Fruit fly (Drosophila melanogaster) whole organism, embryonic: ENCODE results near the gene NPF.
A peak's percentile ranks its signal among the peaks of the same experiment; 100 is the strongest.

Experiments
- Adf1 ChIP-seq: fragments of 200-800 bp; sonication (Bioruptor generic); IDR thresholded peaks from 2 replicates; pipeline ENCODE4 v1.3.6; 2022; ENCODE audit warnings: missing biosample characterization, missing genetic modification characterization
- Asciz ChIP-seq: fragments of 200-800 bp; sonication (Bioruptor generic); optimal IDR thresholded peaks from 2 replicates; lab custom pipeline; 2017; ENCODE audit warnings: missing biosample characterization, mild to moderate bottlenecking, missing genetic modification characterization, missing genetic modification reagents
- Atf6 ChIP-seq: fragments of 200-800 bp; sonication (Bioruptor generic); IDR thresholded peaks from 2 replicates; pipeline ENCODE4 v1.3.6; 2022; ENCODE audit warnings: missing biosample characterization, missing genetic modification characterization
- BtbVII ChIP-seq: fragments of 200-800 bp; sonication (Bioruptor generic); optimal IDR thresholded peaks from 3 replicates; lab custom pipeline; 2017; ENCODE audit warnings: missing biosample characterization, mild to moderate bottlenecking, missing genetic modification characterization
- CG11085 ChIP-seq: fragments of 200-800 bp; sonication (Bioruptor generic); IDR thresholded peaks from 2 replicates; pipeline ENCODE4 v1.3.6; 2022; ENCODE audit warnings: missing biosample characterization, missing genetic modification characterization
- CG11093 ChIP-seq: fragments of 200-800 bp; sonication (Bioruptor generic); IDR thresholded peaks from 3 replicates; pipeline ENCODE4 v1.3.6; 2022; ENCODE audit warnings: missing biosample characterization, missing genetic modification characterization
- CG1529 ChIP-seq: fragments of 200-800 bp; sonication (Bioruptor generic); optimal IDR thresholded peaks from 3 replicates; lab custom pipeline; 2018; ENCODE audit warnings: missing biosample characterization, missing genetic modification characterization
- CG1832 ChIP-seq: fragments of 200-800 bp; sonication (Bioruptor generic); optimal IDR thresholded peaks from 2 replicates; lab custom pipeline; 2017; ENCODE audit warnings: missing biosample characterization, mild to moderate bottlenecking, missing genetic modification characterization, inconsistent platforms
- CG18619 ChIP-seq: fragments of 200-800 bp; sonication (Bioruptor generic); optimal IDR thresholded peaks from 3 replicates; lab custom pipeline; 2017; ENCODE audit warnings: missing biosample characterization, mild to moderate bottlenecking, missing genetic modification characterization
- CG30403 ChIP-seq: fragments of 200-800 bp; sonication (Bioruptor generic); optimal IDR thresholded peaks from 3 replicates; lab custom pipeline; 2016; ENCODE audit warnings: missing biosample characterization, missing genetic modification characterization
- CG32532 ChIP-seq: fragments of 200-800 bp; sonication (Bioruptor generic); IDR thresholded peaks from 2 replicates; pipeline ENCODE4 v1.3.6; 2022; ENCODE audit warnings: missing biosample characterization, missing genetic modification characterization
- CG3847 ChIP-seq: fragments of 200-800 bp; sonication (Bioruptor generic); IDR thresholded peaks from 2 replicates; pipeline ENCODE4 v1.3.6; 2022; ENCODE audit warnings: missing biosample characterization, missing genetic modification characterization
- CG6683 ChIP-seq: fragments of 200-800 bp; sonication (Bioruptor generic); optimal IDR thresholded peaks from 2 replicates; lab custom pipeline; 2017; ENCODE audit warnings: missing biosample characterization, mild to moderate bottlenecking, missing genetic modification characterization, missing genetic modification reagents
- CG7928 ChIP-seq: fragments of 200-800 bp; sonication (Bioruptor generic); optimal IDR thresholded peaks from 2 replicates; lab custom pipeline; 2017; ENCODE audit warnings: missing biosample characterization, mild to moderate bottlenecking, missing genetic modification characterization
- CG8281 ChIP-seq: fragments of 200-800 bp; sonication (Bioruptor generic); optimal IDR thresholded peaks from 2 replicates; lab custom pipeline; 2018; ENCODE audit warnings: missing biosample characterization, mild to moderate bottlenecking, missing genetic modification characterization, moderate library complexity
- CG8359 ChIP-seq: fragments of 200-800 bp; sonication (Bioruptor generic); optimal IDR thresholded peaks from 2 replicates; lab custom pipeline; 2017; ENCODE audit warnings: missing biosample characterization, mild to moderate bottlenecking, missing genetic modification characterization, borderline replicate concordance
- CG9797 ChIP-seq: fragments of 200-800 bp; sonication (Bioruptor generic); optimal IDR thresholded peaks from 3 replicates; lab custom pipeline; 2018; ENCODE audit warnings: missing biosample characterization, mild to moderate bottlenecking, missing genetic modification characterization
- CkIIα-i1 ChIP-seq: fragments of 200-800 bp; sonication (Bioruptor generic); IDR thresholded peaks from 2 replicates; pipeline ENCODE4 v1.3.6; 2022; ENCODE audit warnings: missing biosample characterization, missing genetic modification characterization
- D ChIP-seq, 2 experiments: fragments of 200-800 bp in 1 of 2; fragments of >200 bp in 1 of 2; sonication (Bioruptor generic) in 1 of 2; optimal IDR thresholded peaks; 2 replicates in 1 of 2; 3 replicates in 1 of 2; lab custom pipeline; 2017; ENCODE audit warnings: mild to moderate bottlenecking in 1 of 2, missing biosample characterization in 1 of 2, missing genetic modification characterization in 1 of 2, missing genetic modification reagents in 1 of 2
- Deaf1 ChIP-seq: fragments of 200-800 bp; optimal IDR thresholded peaks from 3 replicates; lab custom pipeline; 2019; ENCODE audit warnings: missing biosample characterization, mild to moderate bottlenecking, missing genetic modification characterization, moderate library complexity
- E2f2 ChIP-seq: fragments of 200-800 bp; sonication (Bioruptor generic); IDR thresholded peaks from 2 replicates; pipeline ENCODE4 v1.3.6; 2022; ENCODE audit warnings: missing biosample characterization, missing genetic modification characterization
- Ets65A ChIP-seq: fragments of 200-800 bp; sonication (Bioruptor generic); peaks from one replicate; lab custom pipeline; 2016; ENCODE audit warnings: missing biosample characterization, missing genetic modification characterization
- Pdp1 ChIP-seq, 2 experiments: fragments of 200-800 bp; sonication (Bioruptor generic); optimal IDR thresholded peaks; 3 replicates each; lab custom pipeline; 2016; ENCODE audit warnings: missing biosample characterization in 2 of 2, missing genetic modification characterization in 2 of 2, mild to moderate bottlenecking in 1 of 2, moderate library complexity in 1 of 2
- Rfx ChIP-seq: fragments of 200-800 bp; sonication (Bioruptor generic); IDR thresholded peaks from 2 replicates; pipeline ENCODE4 v1.3.6; 2022; ENCODE audit warnings: missing biosample characterization, missing genetic modification characterization
- Rx ChIP-seq: fragments of 200-800 bp; sonication (Bioruptor generic); IDR thresholded peaks from 2 replicates; pipeline ENCODE4 v1.3.6; 2022; ENCODE audit warnings: missing biosample characterization, missing genetic modification characterization
- Side ChIP-seq: fragments of 200-800 bp; sonication (Bioruptor generic); optimal IDR thresholded peaks from 2 replicates; lab custom pipeline; 2016; ENCODE audit warnings: missing biosample characterization, missing genetic modification characterization
- TFAM ChIP-seq: fragments of 200-800 bp; sonication (Bioruptor generic); optimal IDR thresholded peaks from 2 replicates; lab custom pipeline; 2017; ENCODE audit warnings: missing biosample characterization, missing genetic modification characterization, inconsistent platforms
- bbx ChIP-seq: fragments of 200-800 bp; sonication (Bioruptor generic); IDR thresholded peaks from 2 replicates; pipeline ENCODE4 v1.3.6; 2022; ENCODE audit warnings: missing biosample characterization, missing genetic modification characterization; ENCODE audit not compliant: partially characterized antibody
- cato ChIP-seq: fragments of 200-800 bp; sonication (Bioruptor generic); optimal IDR thresholded peaks from 2 replicates; lab custom pipeline; 2016; ENCODE audit warnings: missing biosample characterization, missing genetic modification characterization, borderline replicate concordance
- dan ChIP-seq: fragments of 200-800 bp; sonication (Bioruptor generic); IDR thresholded peaks from 2 replicates; pipeline ENCODE4 v1.3.6; 2022; ENCODE audit warnings: missing biosample characterization, missing genetic modification characterization
- danr ChIP-seq: fragments of 200-800 bp; sonication (Bioruptor generic); IDR thresholded peaks from 2 replicates; pipeline ENCODE4 v1.3.6; 2022; ENCODE audit warnings: missing biosample characterization, missing genetic modification characterization
- disco-r ChIP-seq: fragments of 200-800 bp; sonication (Bioruptor generic); optimal IDR thresholded peaks from 2 replicates; lab custom pipeline; 2016; ENCODE audit warnings: missing biosample characterization, missing genetic modification characterization
- dpn ChIP-seq, 2 experiments: fragments of 200-800 bp; sonication (Bioruptor generic); optimal IDR thresholded peaks; 3 replicates each; lab custom pipeline; 2016; ENCODE audit warnings: missing biosample characterization in 2 of 2, missing genetic modification characterization in 2 of 2
- fd96Cb ChIP-seq: fragments of 200-800 bp; sonication (Bioruptor generic); optimal IDR thresholded peaks from 2 replicates; lab custom pipeline; 2018; ENCODE audit warnings: missing biosample characterization, mild to moderate bottlenecking, missing genetic modification characterization, moderate library complexity
- gcm2 ChIP-seq: fragments of 200-800 bp; sonication (Bioruptor generic); optimal IDR thresholded peaks from 2 replicates; lab custom pipeline; 2016; ENCODE audit warnings: missing biosample characterization, missing genetic modification characterization
- gro ChIP-seq: fragments of 200-800 bp; sonication (Bioruptor generic); optimal IDR thresholded peaks from 2 replicates; lab custom pipeline; 2016; ENCODE audit warnings: missing biosample characterization, missing genetic modification characterization
- gsb-n ChIP-seq: fragments of 200-800 bp; sonication (Bioruptor generic); optimal IDR thresholded peaks from 3 replicates; lab custom pipeline; 2018; ENCODE audit warnings: missing biosample characterization, mild to moderate bottlenecking, missing genetic modification characterization
- h ChIP-seq: fragments of >200 bp; optimal IDR thresholded peaks from 2 replicates; lab custom pipeline; 2017
- hb ChIP-seq: fragments of 200-800 bp; sonication (Bioruptor generic); IDR thresholded peaks from 3 replicates; pipeline ENCODE4 v1.3.6; 2022; ENCODE audit warnings: missing biosample characterization, missing genetic modification characterization; ENCODE audit not compliant: partially characterized antibody
- lilli ChIP-seq: fragments of 200-800 bp; sonication (Bioruptor generic); optimal IDR thresholded peaks from 3 replicates; lab custom pipeline; 2016; ENCODE audit warnings: missing biosample characterization, missing genetic modification characterization
- nom ChIP-seq: fragments of 200-800 bp; sonication (Bioruptor generic); optimal IDR thresholded peaks from 2 replicates; lab custom pipeline; 2017; ENCODE audit warnings: missing biosample characterization, missing genetic modification characterization, mild to moderate bottlenecking, moderate library complexity, missing genetic modification reagents
- otp ChIP-seq: fragments of 200-800 bp; sonication (Bioruptor generic); IDR thresholded peaks from 3 replicates; pipeline ENCODE4, ENCODE4 v1.3.6; 2022; ENCODE audit warnings: missing biosample characterization, missing genetic modification characterization
- prd ChIP-seq, 3 experiments: fragments of >200 bp in 2 of 3; fragments of 200-800 bp in 1 of 3; sonication (Bioruptor generic) in 1 of 3; optimal IDR thresholded peaks in 2 of 3; IDR thresholded peaks in 1 of 3; 2 replicates in 2 of 3; 3 replicates in 1 of 3; pipeline versions ENCODE4 v1.3.6 to Lab custom; 2017 to 2022; ENCODE audit warnings: missing biosample characterization in 1 of 3, missing genetic modification characterization in 1 of 3
- scrt ChIP-seq: fragments of 200-800 bp; sonication (Bioruptor generic); optimal IDR thresholded peaks from 2 replicates; lab custom pipeline; 2018; ENCODE audit warnings: missing biosample characterization, mild to moderate bottlenecking, missing genetic modification characterization, moderate library complexity
- tna ChIP-seq: fragments of 200-800 bp; sonication (Bioruptor generic); IDR thresholded peaks from 2 replicates; pipeline ENCODE4 v1.3.6; 2022; ENCODE audit warnings: missing biosample characterization, missing genetic modification characterization; ENCODE audit not compliant: partially characterized antibody
- usp ChIP-seq: fragments of >200 bp; optimal IDR thresholded peaks from 2 replicates; lab custom pipeline; 2017; ENCODE audit warnings: missing biosample characterization, missing genetic modification characterization
- vnd ChIP-seq: fragments of 200-800 bp; sonication (Bioruptor generic); IDR thresholded peaks from 3 replicates; pipeline ENCODE4 v1.3.6; 2022; ENCODE audit warnings: missing biosample characterization, missing genetic modification characterization; ENCODE audit not compliant: partially characterized antibody
- vvl ChIP-seq: fragments of 200-800 bp; sonication (Bioruptor generic); IDR thresholded peaks from 2 replicates; pipeline ENCODE4 v1.3.6; 2022; ENCODE audit warnings: missing biosample characterization, missing genetic modification characterization
- z ChIP-seq: fragments of 200-800 bp; sonication (Bioruptor generic); IDR thresholded peaks from 3 replicates; pipeline ENCODE4 v1.3.6; 2022; ENCODE audit warnings: missing biosample characterization, missing genetic modification characterization

Gene NPF

dm6 chr3R:16573483-16574145 is 35.4 kb upstream of the NPF start, which contains the start of gene CG14903 (continued):
- no peak for TF ChIP-seq dan (GFP tag; lab: Robert Waterston, UW)
- no peak for TF ChIP-seq gro (GFP tag; lab: Kevin White, UChicago)
- TF ChIP-seq Deaf1 (tag; lab: Kevin White, UChicago): no peak
- TF ChIP-seq danr (GFP tag; lab: Robert Waterston, UW): no peak
- TF ChIP-seq CG8281: no peak
- no peak for TF ChIP-seq Adf1 (GFP tag; lab: Robert Waterston, UW)
- no peak for TF ChIP-seq hb (GFP tag; lab: Robert Waterston, UW)
- TF ChIP-seq h (lab: Kevin White, UChicago): no peak
- no peak for TF ChIP-seq D (optimal IDR thresholded peaks at IDR 0.05; lab: Kevin White, UChicago)
- TF ChIP-seq D (GFP tag; optimal IDR thresholded peaks at IDR 0.05; lab: Kevin White, UChicago): no peak
- TF ChIP-seq CG7928 (GFP tag; lab: Kevin White, UChicago): no peak
- TF ChIP-seq CG11085 (GFP tag; lab: Robert Waterston, UW): no peak
- peak; percentile 81 for TF ChIP-seq Ets65A (GFP tag; lab: Kevin White, UChicago)
- TF ChIP-seq tna (GFP tag; lab: Robert Waterston, UW): peak; percentile 21; the same call in 1 of the 2 replicates
- TF ChIP-seq Atf6 (GFP tag; lab: Robert Waterston, UW): no peak
- no peak for TF ChIP-seq CG6683 (GFP tag; lab: Kevin White, UChicago)
- no peak for TF ChIP-seq Pdp1 (GFP tag; optimal IDR thresholded peaks at IDR 0.05; lab: Kevin White, UChicago)
- TF ChIP-seq disco-r: no peak
- peak; percentile 22; the same call in 1 of the 2 replicates for TF ChIP-seq CG3847 (GFP tag; lab: Robert Waterston, UW)
- no peak for TF ChIP-seq CG11093 (GFP tag; lab: Robert Waterston, UW)
- TF ChIP-seq prd (optimal IDR thresholded peaks at IDR 0.05; lab: Kevin White, UChicago): no peak
- TF ChIP-seq prd (GFP tag; IDR thresholded peaks at IDR 0.05; lab: Robert Waterston, UW): peak; percentile 25; the same call in 1 of the 3 replicates
- no peak for TF ChIP-seq CG8359 (GFP tag; lab: Kevin White, UChicago)
- TF ChIP-seq TFAM (GFP tag; lab: Kevin White, UChicago): no peak
- no peak for TF ChIP-seq BtbVII
- TF ChIP-seq usp (GFP tag; lab: Kevin White, UChicago): no peak
- TF ChIP-seq cato (GFP tag; lab: Kevin White, UChicago): no peak
- no peak for TF ChIP-seq Asciz
- TF ChIP-seq vvl: no peak; the same call in 1 of the 2 replicates
- TF ChIP-seq z (GFP tag; lab: Robert Waterston, UW): no peak
- no peak for TF ChIP-seq otp (GFP tag; lab: Robert Waterston, UW)
- TF ChIP-seq E2f2: peak; percentile 80
- no peak for TF ChIP-seq CG32532 (GFP tag; lab: Robert Waterston, UW)
- TF ChIP-seq gsb-n: no peak
- peak; percentile 46 for TF ChIP-seq CG30403 (GFP tag; lab: Kevin White, UChicago)
- peak in 1 of 2 experiments; percentile 39 for TF ChIP-seq dpn (GFP tag; optimal IDR thresholded peaks at IDR 0.05; lab: Kevin White, UChicago)
- TF ChIP-seq Rfx (GFP tag; lab: Robert Waterston, UW): peak; percentile 33; the same call in 1 of the 2 replicates
- TF ChIP-seq Side (GFP tag; lab: Kevin White, UChicago): no peak
- peak; percentile 8 for TF ChIP-seq lilli (GFP tag; lab: Kevin White, UChicago)
- TF ChIP-seq scrt (GFP tag; lab: Kevin White, UChicago): no peak
- no peak for TF ChIP-seq fd96Cb (tag; lab: Kevin White, UChicago)
- TF ChIP-seq Rx (GFP tag; lab: Robert Waterston, UW): no peak
- peak; percentile 15 for TF ChIP-seq CG9797
- peak; percentile 62; the same call in 2 of the 3 replicates for TF ChIP-seq vnd (GFP tag; lab: Robert Waterston, UW)
- TF ChIP-seq nom (GFP tag; lab: Kevin White, UChicago): no peak
- peak; percentile 3 for TF ChIP-seq CG18619 (GFP tag; lab: Kevin White, UChicago)
- peak; percentile 51 for TF ChIP-seq bbx (GFP tag; lab: Robert Waterston, UW)
- no peak for TF ChIP-seq CG1529 (GFP tag; lab: Kevin White, UChicago)
- TF ChIP-seq CkIIα-i1 (GFP tag; lab: Robert Waterston, UW): no peak
- no peak for TF ChIP-seq gcm2 (GFP tag; lab: Kevin White, UChicago)
- TF ChIP-seq CG1832 (GFP tag; lab: Kevin White, UChicago): no peak
